Worm (Caenorhabditis elegans) whole organism, midembryonic: ENCODE results near the gene F54H5.5.

ENCODE experiments used
- T22C8.4 ChIP-seq: fragments of 200-800 bp; sonication (Bioruptor generic); IDR thresholded peaks from 2 replicates; pipeline ENCODE4 v1.3.6; 2022; ENCODE audit warnings: missing genetic modification characterization, missing compliant biosample characterization
- cog-1 ChIP-seq: sonication (generic microtip); optimal IDR thresholded peaks from 2 replicates; lab custom pipeline; 2016; ENCODE audit warnings: missing genetic modification characterization, missing compliant biosample characterization
- flt-1 ChIP-seq: fragments of 200-800 bp; sonication (Bioruptor generic); IDR thresholded peaks from 2 replicates; pipeline ENCODE4 v1.3.6; 2022; ENCODE audit warnings: missing genetic modification characterization, missing compliant biosample characterization
- klf-2 ChIP-seq: fragments of 200-800 bp; sonication (Bioruptor generic); conservative IDR thresholded peaks from 2 replicates; pipeline ENCODE4 v1.3.6; 2022; ENCODE audit warnings: missing genetic modification reagents, missing genetic modification characterization, missing compliant biosample characterization
- med-1 ChIP-seq: sonication (generic microtip); optimal IDR thresholded peaks from 2 replicates; lab custom pipeline; 2017; ENCODE audit warnings: missing genetic modification characterization, mild to moderate bottlenecking, missing compliant biosample characterization, antibody characterized with exemption, missing genetic modification reagents; ENCODE audit not compliant: insufficient read depth

DNA sequence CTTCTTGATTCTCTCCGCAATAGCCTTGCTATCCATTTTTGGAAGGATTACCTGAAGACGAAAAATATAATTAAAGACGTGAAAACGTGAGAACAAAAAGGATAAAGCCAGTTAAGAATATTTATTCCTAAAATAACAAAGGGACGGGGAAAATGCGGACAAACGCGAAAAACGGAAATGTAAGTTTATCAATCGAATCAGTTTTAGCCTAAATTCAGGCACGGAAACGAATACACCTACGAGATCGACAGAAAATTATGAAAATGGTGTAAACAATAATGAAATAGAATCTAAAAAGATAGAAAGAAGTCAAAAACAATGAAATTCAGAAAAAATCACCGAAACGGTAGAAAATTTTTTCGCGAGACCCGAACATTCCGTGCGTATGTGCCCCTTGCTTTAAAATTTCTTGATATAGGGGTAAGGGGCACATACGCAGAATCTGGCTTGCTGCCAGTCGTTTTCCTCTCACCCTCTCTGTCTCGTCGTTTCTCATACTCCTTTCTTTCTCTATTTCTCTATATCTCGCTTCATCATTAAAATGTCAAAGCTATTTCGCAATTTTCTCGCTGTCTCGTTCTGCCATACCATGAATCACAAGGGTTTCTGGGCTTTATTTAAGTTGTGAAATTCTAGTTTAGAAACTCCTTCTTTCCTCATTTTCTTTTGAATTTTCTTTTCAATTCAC, 38.3 kb downstream of the F54H5.5 start, which contains the start of gene icd-1:
- TF ChIP-seq T22C8.4 (no peak), cog-1 (tag; lab: Kevin White, UChicago) (peak; percentile 84), klf-2 (no peak), med-1 (peak; percentile 36), flt-1 (0 out of 2 replicates have a peak, but pooled peaks have one; percentile 61)
